Fruit fly (Drosophila melanogaster) whole organism: ENCODE data around the gene Saysd1.

Experiments used
- CG8478 ChIP-seq: fragments of >200 bp; optimal IDR thresholded peaks from 2 replicates; lab custom pipeline; 2018; ENCODE audit warnings: inconsistent platforms
- Dll ChIP-seq: fragments of >200 bp; optimal IDR thresholded peaks from 2 replicates; lab custom pipeline; 2017
- EcR ChIP-seq, 2 experiments: fragments of >200 bp; optimal IDR thresholded peaks; 2 replicates each; lab custom pipeline; 2017; ENCODE audit warnings: missing biosample characterization in 2 of 2, missing genetic modification characterization in 2 of 2, missing genetic modification reagents in 2 of 2
- pan ChIP-seq: fragments of >200 bp; optimal IDR thresholded peaks from 2 replicates; lab custom pipeline; 2017
- psq ChIP-seq: fragments of >200 bp; optimal IDR thresholded peaks from 2 replicates; lab custom pipeline; 2017
- usp ChIP-seq: fragments of >200 bp; optimal IDR thresholded peaks from 2 replicates; lab custom pipeline; 2017; ENCODE audit warnings: missing biosample characterization, missing genetic modification characterization, mixed read lengths

DNA sequence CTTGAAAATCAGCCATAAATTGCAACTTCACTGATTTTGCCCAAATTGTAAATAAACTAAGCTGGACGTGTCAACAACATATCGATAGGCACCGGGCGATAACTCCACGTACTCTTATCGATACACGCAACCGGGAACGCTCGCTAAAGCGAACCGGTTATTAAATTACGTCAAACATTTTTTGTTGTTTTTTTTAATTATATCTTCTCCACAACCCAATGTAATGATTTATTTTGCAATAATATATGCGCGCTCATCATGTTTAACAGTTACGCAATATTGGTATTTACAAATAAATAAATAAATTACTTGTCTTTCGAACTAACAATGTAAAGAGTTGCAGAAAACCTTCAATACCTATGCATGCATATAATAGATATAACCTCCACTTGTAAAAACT lies at the start of gene Saysd1:
- TF ChIP-seq usp (GFP tag; lab: Kevin White, UChicago) (no peak), pan (lab: Kevin White, UChicago) (no peak), CG8478 (lab: Kevin White, UChicago) (no peak), Dll (lab: Kevin White, UChicago) (no peak), psq (lab: Kevin White, UChicago) (no peak), EcR (GFP tag; optimal IDR thresholded peaks at IDR 0.05; lab: Kevin White, UChicago) (no peak)
